Fruit fly (Drosophila melanogaster) whole organism, prepupa: ENCODE results near the gene CG12502.
A peak's percentile ranks its signal among the peaks of the same experiment; 100 is the strongest.

Source experiments
- Blimp-1 ChIP-seq: fragments of 200-800 bp; sonication (Bioruptor generic); optimal IDR thresholded peaks from 3 replicates; lab custom pipeline; 2017; ENCODE audit warnings: missing biosample characterization, missing genetic modification characterization, mild to moderate bottlenecking, moderate library complexity, missing genetic modification reagents
- CG10631 ChIP-seq: fragments of 200-800 bp; sonication (Bioruptor generic); optimal IDR thresholded peaks from 2 replicates; lab custom pipeline; 2016; ENCODE audit warnings: missing biosample characterization, missing genetic modification characterization
- CG10669 ChIP-seq: fragments of 200-800 bp; sonication (Bioruptor generic); optimal IDR thresholded peaks from 3 replicates; lab custom pipeline; 2018; ENCODE audit warnings: missing biosample characterization, mild to moderate bottlenecking, missing genetic modification characterization, moderate library complexity
- CG11902 ChIP-seq: fragments of 200-800 bp; sonication (Bioruptor generic); optimal IDR thresholded peaks from 3 replicates; lab custom pipeline; 2016; ENCODE audit warnings: missing biosample characterization, missing genetic modification characterization
- CG15336 ChIP-seq: fragments of 200-800 bp; sonication (Bioruptor generic); IDR thresholded peaks from 2 replicates; pipeline ENCODE4 v1.3.6; 2022; ENCODE audit warnings: missing biosample characterization, missing genetic modification characterization
- CG16779 ChIP-seq: fragments of 200-800 bp; sonication (Bioruptor generic); optimal IDR thresholded peaks from 3 replicates; lab custom pipeline; 2017; ENCODE audit warnings: missing biosample characterization, mild to moderate bottlenecking, missing genetic modification characterization
- CG3032 ChIP-seq: fragments of 200-800 bp; optimal IDR thresholded peaks from 2 replicates; lab custom pipeline; 2019; ENCODE audit warnings: missing biosample characterization, mild to moderate bottlenecking, missing genetic modification characterization, moderate library complexity
- CG31627 ChIP-seq: fragments of 200-800 bp; sonication (Bioruptor generic); optimal IDR thresholded peaks from 3 replicates; lab custom pipeline; 2016; ENCODE audit warnings: missing biosample characterization, missing genetic modification characterization
- CG32006 ChIP-seq: fragments of 200-800 bp; sonication (Bioruptor generic); optimal IDR thresholded peaks from 3 replicates; lab custom pipeline; 2017; ENCODE audit warnings: missing biosample characterization, mild to moderate bottlenecking, missing genetic modification characterization
- CG3919 ChIP-seq: fragments of 200-800 bp; sonication (Bioruptor generic); optimal IDR thresholded peaks from 3 replicates; lab custom pipeline; 2016; ENCODE audit warnings: missing biosample characterization, missing genetic modification characterization
- CG6276 ChIP-seq: fragments of 200-800 bp; sonication (Bioruptor generic); optimal IDR thresholded peaks from 2 replicates; lab custom pipeline; 2017; ENCODE audit warnings: missing biosample characterization, mild to moderate bottlenecking, missing genetic modification characterization
- CG6792 ChIP-seq: fragments of 200-800 bp; sonication (Bioruptor generic); optimal IDR thresholded peaks from 3 replicates; lab custom pipeline; 2016; ENCODE audit warnings: missing biosample characterization, missing genetic modification characterization
- CG6854 ChIP-seq: fragments of 200-800 bp; sonication (Bioruptor generic); optimal IDR thresholded peaks from 2 replicates; lab custom pipeline; 2017; ENCODE audit warnings: missing biosample characterization, mild to moderate bottlenecking, missing genetic modification characterization
- CG7368 ChIP-seq: fragments of 200-800 bp; sonication (Bioruptor generic); optimal IDR thresholded peaks from 3 replicates; lab custom pipeline; 2016; ENCODE audit warnings: missing biosample characterization, missing genetic modification characterization
- CG8319 ChIP-seq: fragments of 200-800 bp; sonication (Bioruptor generic); optimal IDR thresholded peaks from 3 replicates; lab custom pipeline; 2016; ENCODE audit warnings: missing biosample characterization, missing genetic modification characterization
- CG8632 ChIP-seq: fragments of 200-800 bp; sonication (Bioruptor generic); optimal IDR thresholded peaks from 3 replicates; lab custom pipeline; 2016; ENCODE audit warnings: missing biosample characterization, missing genetic modification characterization
- Eip75B ChIP-seq: fragments of 200-800 bp; sonication (Bioruptor generic); optimal IDR thresholded peaks from 3 replicates; lab custom pipeline; 2016; ENCODE audit warnings: missing biosample characterization, missing genetic modification characterization
- Eip78C ChIP-seq: fragments of 200-800 bp; sonication (Bioruptor generic); peaks from one replicate; lab custom pipeline; 2016; ENCODE audit warnings: missing biosample characterization, missing genetic modification characterization
- Eip93F ChIP-seq: fragments of 200-800 bp; sonication (Bioruptor generic); optimal IDR thresholded peaks from 2 replicates; lab custom pipeline; 2016; ENCODE audit warnings: missing biosample characterization, mild to moderate bottlenecking, missing genetic modification characterization
- Ets21C ChIP-seq: fragments of 200-800 bp; sonication (Bioruptor generic); optimal IDR thresholded peaks from 3 replicates; lab custom pipeline; 2016; ENCODE audit warnings: missing biosample characterization, missing genetic modification characterization
- Ets96B ChIP-seq: fragments of 200-800 bp; optimal IDR thresholded peaks from 2 replicates; lab custom pipeline; 2019; ENCODE audit warnings: missing biosample characterization, mild to moderate bottlenecking, missing genetic modification characterization, moderate library complexity
- Gug ChIP-seq: fragments of 200-800 bp; sonication (Bioruptor generic); IDR thresholded peaks from 2 replicates; pipeline ENCODE4 v1.3.6; 2022; ENCODE audit warnings: missing biosample characterization, missing genetic modification characterization
- Hr38 ChIP-seq: sonication (Bioruptor generic); optimal IDR thresholded peaks from 2 replicates; lab custom pipeline; 2016; ENCODE audit warnings: missing biosample characterization, missing genetic modification characterization
- Hr39 ChIP-seq: fragments of 200-800 bp; sonication (Bioruptor generic); optimal IDR thresholded peaks from 2 replicates; lab custom pipeline; 2016; ENCODE audit warnings: missing biosample characterization, missing genetic modification characterization
- Hr4 ChIP-seq: fragments of 200-800 bp; sonication (Bioruptor generic); optimal IDR thresholded peaks from 3 replicates; lab custom pipeline; 2016; ENCODE audit warnings: missing biosample characterization, missing genetic modification characterization
- Met ChIP-seq: fragments of 200-800 bp; sonication (Bioruptor generic); optimal IDR thresholded peaks from 3 replicates; lab custom pipeline; 2016; ENCODE audit warnings: missing biosample characterization, missing genetic modification characterization
- OdsH ChIP-seq: fragments of 200-800 bp; sonication (Bioruptor generic); optimal IDR thresholded peaks from 3 replicates; lab custom pipeline; 2016; ENCODE audit warnings: missing biosample characterization, missing genetic modification characterization
- Smox ChIP-seq: fragments of 200-800 bp; sonication (Bioruptor generic); optimal IDR thresholded peaks from 3 replicates; lab custom pipeline; 2016; ENCODE audit warnings: missing biosample characterization, missing genetic modification characterization
- Sox102F ChIP-seq: fragments of 200-800 bp; sonication (Bioruptor generic); optimal IDR thresholded peaks from 2 replicates; lab custom pipeline; 2016; ENCODE audit warnings: missing biosample characterization, mild to moderate bottlenecking, missing genetic modification characterization
- Sox14 ChIP-seq: fragments of 200-800 bp; sonication (Bioruptor generic); optimal IDR thresholded peaks from 3 replicates; lab custom pipeline; 2016; ENCODE audit warnings: missing biosample characterization, missing genetic modification characterization
- Sox15 ChIP-seq: fragments of 200-800 bp; sonication (Bioruptor generic); optimal IDR thresholded peaks from 3 replicates; lab custom pipeline; 2016; ENCODE audit warnings: missing biosample characterization, missing genetic modification characterization
- achi ChIP-seq: fragments of 200-800 bp; sonication (Bioruptor generic); optimal IDR thresholded peaks from 3 replicates; lab custom pipeline; 2016; ENCODE audit warnings: missing biosample characterization, missing genetic modification characterization
- acj6 ChIP-seq: fragments of 200-800 bp; sonication (Bioruptor generic); optimal IDR thresholded peaks from 3 replicates; lab custom pipeline; 2016; ENCODE audit warnings: missing biosample characterization, missing genetic modification characterization
- cyc ChIP-seq: fragments of 200-800 bp; sonication (Bioruptor generic); optimal IDR thresholded peaks from 3 replicates; lab custom pipeline; 2016; ENCODE audit warnings: missing biosample characterization, missing genetic modification characterization
- dsx ChIP-seq: fragments of 200-800 bp; optimal IDR thresholded peaks from 3 replicates; lab custom pipeline; 2019; ENCODE audit warnings: missing biosample characterization, mild to moderate bottlenecking, missing genetic modification characterization, moderate library complexity; ENCODE audit not compliant: poor library complexity, severe bottlenecking
- eg ChIP-seq: fragments of 200-800 bp; sonication (Bioruptor generic); IDR thresholded peaks from 3 replicates; pipeline ENCODE4 v1.3.6; 2022; ENCODE audit warnings: missing biosample characterization, missing genetic modification characterization
- esn ChIP-seq: fragments of 200-800 bp; sonication (Bioruptor generic); optimal IDR thresholded peaks from 2 replicates; lab custom pipeline; 2016; ENCODE audit warnings: missing biosample characterization, mild to moderate bottlenecking, missing genetic modification characterization, moderate library complexity
- fkh ChIP-seq: fragments of 200-800 bp; sonication (Bioruptor generic); optimal IDR thresholded peaks from 3 replicates; lab custom pipeline; 2017; ENCODE audit warnings: missing biosample characterization, mild to moderate bottlenecking, missing genetic modification characterization, moderate library complexity
- lz ChIP-seq: fragments of 200-800 bp; sonication (Bioruptor generic); optimal IDR thresholded peaks from 3 replicates; lab custom pipeline; 2016; ENCODE audit warnings: missing biosample characterization, missing genetic modification characterization
- net ChIP-seq: fragments of 200-800 bp; sonication (Bioruptor generic); optimal IDR thresholded peaks from 3 replicates; lab custom pipeline; 2016; ENCODE audit warnings: missing biosample characterization, missing genetic modification characterization
- salr ChIP-seq, 2 experiments: fragments of 200-800 bp; sonication (Bioruptor generic); optimal IDR thresholded peaks; 3 replicates each; lab custom pipeline; 2016 to 2018; ENCODE audit warnings: missing biosample characterization in 2 of 2, missing genetic modification characterization in 2 of 2, mild to moderate bottlenecking in 1 of 2
- spab ChIP-seq: fragments of 200-800 bp; sonication (Bioruptor generic); optimal IDR thresholded peaks from 2 replicates; lab custom pipeline; 2017; ENCODE audit warnings: missing biosample characterization, mild to moderate bottlenecking, missing genetic modification characterization, missing genetic modification reagents
- ss ChIP-seq, 2 experiments: fragments of 200-800 bp; sonication (Bioruptor generic); optimal IDR thresholded peaks; 2 replicates in 1 of 2; 3 replicates in 1 of 2; lab custom pipeline; 2017 to 2018; ENCODE audit warnings: mild to moderate bottlenecking in 2 of 2, missing biosample characterization in 2 of 2, missing genetic modification characterization in 2 of 2, moderate library complexity in 1 of 2
- topi ChIP-seq: fragments of 200-800 bp; sonication (Bioruptor generic); optimal IDR thresholded peaks from 3 replicates; lab custom pipeline; 2016; ENCODE audit warnings: missing biosample characterization, missing genetic modification characterization
- vri ChIP-seq: fragments of 200-800 bp; sonication (Bioruptor generic); optimal IDR thresholded peaks from 3 replicates; lab custom pipeline; 2016; ENCODE audit warnings: missing biosample characterization, mild to moderate bottlenecking, missing genetic modification characterization

The CG12502 gene

DNA sequence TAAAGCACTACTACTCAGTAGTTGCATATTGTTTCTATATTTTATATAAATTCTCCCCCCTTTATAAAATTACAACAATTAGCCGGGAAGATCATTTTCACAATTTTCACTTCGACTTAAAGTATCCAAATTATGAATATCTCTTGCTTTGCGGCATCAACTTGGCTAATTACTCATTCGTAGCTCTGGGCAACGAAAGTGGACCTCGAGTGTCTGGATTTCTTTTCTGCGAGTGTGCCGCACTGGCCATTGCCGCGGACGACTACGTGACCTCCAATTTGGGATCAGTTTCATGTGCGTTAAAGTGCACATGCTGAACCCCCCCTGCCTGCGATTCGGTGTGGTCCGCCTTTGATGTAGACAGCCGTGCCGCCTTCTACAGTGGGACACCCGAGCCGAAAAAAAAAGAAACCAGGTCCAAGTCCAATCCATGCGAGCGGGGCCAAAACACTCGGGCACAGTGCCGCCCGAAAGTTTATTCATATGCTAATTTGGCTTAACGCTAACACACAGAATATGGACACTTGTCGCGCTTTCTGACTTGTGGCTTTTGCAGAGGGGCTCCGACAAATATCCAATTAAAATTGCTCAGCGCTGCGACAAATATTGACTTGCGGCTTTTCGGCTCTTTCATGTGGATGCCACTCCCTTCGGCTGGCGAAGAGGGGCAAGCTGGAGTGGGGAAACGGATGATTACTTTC, 46.6 kb upstream of the CG12502 start (continued):
- TF ChIP-seq cyc (GFP tag; lab: Kevin White, UChicago), result peak; percentile 67
- peak; percentile 64 for TF ChIP-seq CG31627 (GFP tag; lab: Kevin White, UChicago)
- TF ChIP-seq CG3032 (tag; lab: Kevin White, UChicago), result peak; percentile 34
- TF ChIP-seq Sox15 (GFP tag; lab: Kevin White, UChicago), result peak; percentile 41
- TF ChIP-seq eg (GFP tag; lab: Robert Waterston, UW), result peak; percentile 35; the same call in 1 of the 3 replicates
- peak; percentile 48 for TF ChIP-seq CG11902 (GFP tag; lab: Kevin White, UChicago)
- no peak for TF ChIP-seq spab
- peak; percentile 70 for TF ChIP-seq CG3919 (GFP tag; lab: Kevin White, UChicago)
- TF ChIP-seq salr (GFP tag; optimal IDR thresholded peaks at IDR 0.05; lab: Kevin White, UChicago), result peak in 1 of 2 experiments; percentile 11
- TF ChIP-seq Blimp-1 (GFP tag; lab: Kevin White, UChicago), result no peak
- peak; percentile 61 for TF ChIP-seq acj6
- TF ChIP-seq CG6854, result no peak
- peak; percentile 38 for TF ChIP-seq Eip75B (GFP tag; lab: Kevin White, UChicago)
- peak; percentile 67 for TF ChIP-seq CG6792 (GFP tag; lab: Kevin White, UChicago)
- peak; percentile 61 for TF ChIP-seq Smox (GFP tag; lab: Kevin White, UChicago)
- peak; percentile 36 for TF ChIP-seq net
- TF ChIP-seq Hr38 (GFP tag; lab: Kevin White, UChicago), result no peak

DNA sequence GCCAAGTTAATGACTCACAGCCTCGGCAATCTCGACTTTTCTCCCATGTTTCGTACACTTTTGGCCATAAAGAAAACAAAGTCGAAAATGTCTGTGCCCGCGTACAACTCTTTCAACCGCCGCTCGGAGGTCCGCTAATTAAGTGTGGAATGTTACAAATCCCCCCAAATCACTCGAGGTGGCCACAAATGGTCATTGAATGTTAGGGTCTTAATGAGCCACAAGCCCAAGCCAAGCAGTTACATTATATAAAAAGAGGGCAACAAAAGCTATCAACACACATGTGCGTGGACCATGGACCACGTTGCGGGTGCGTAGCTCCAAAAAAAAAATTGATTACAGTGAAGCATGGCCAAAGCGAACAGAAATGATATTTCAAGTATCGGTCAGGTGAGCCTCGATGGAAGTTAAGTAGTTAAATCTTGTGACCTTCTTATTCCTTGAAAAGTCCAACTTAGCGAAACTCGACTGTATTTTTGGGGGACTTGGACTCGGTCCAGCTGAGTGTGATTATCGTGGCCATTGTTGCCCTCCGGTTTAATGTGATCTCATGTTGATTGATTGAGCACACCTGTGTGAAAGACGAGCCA, 45.8 kb upstream of the CG12502 start:
- peak; percentile 36 for TF ChIP-seq vri (GFP tag; lab: Kevin White, UChicago)
- peak; percentile 69 for TF ChIP-seq Smox (GFP tag; lab: Kevin White, UChicago)
- peak; percentile 44 for TF ChIP-seq Eip93F
- peak; percentile 7 for TF ChIP-seq CG10669 (GFP tag; lab: Kevin White, UChicago)
- TF ChIP-seq CG8319, result peak; percentile 49
- no peak for TF ChIP-seq salr (GFP tag; optimal IDR thresholded peaks at IDR 0.05; lab: Kevin White, UChicago)
- no peak for TF ChIP-seq Gug (GFP tag; lab: Robert Waterston, UW)
- peak; percentile 2 for TF ChIP-seq CG6276
- TF ChIP-seq CG3919 (GFP tag; lab: Kevin White, UChicago), result peak; percentile 66
- TF ChIP-seq lz (GFP tag; lab: Kevin White, UChicago), result peak; percentile 77
- peak; percentile 67 for TF ChIP-seq Ets21C (GFP tag; lab: Kevin White, UChicago)
- no peak for TF ChIP-seq Ets96B
- TF ChIP-seq CG16779 (tag; lab: Kevin White, UChicago), result no peak
- TF ChIP-seq Sox14 (GFP tag; lab: Kevin White, UChicago), result peak; percentile 57
- TF ChIP-seq CG10631 (GFP tag; lab: Kevin White, UChicago), result peak; percentile 23
- TF ChIP-seq CG6792 (GFP tag; lab: Kevin White, UChicago), result peak; percentile 58
- TF ChIP-seq Sox15 (GFP tag; lab: Kevin White, UChicago), result peak; percentile 55
- peak; percentile 89 for TF ChIP-seq Eip78C (GFP tag; lab: Kevin White, UChicago)
- TF ChIP-seq CG11902 (GFP tag; lab: Kevin White, UChicago), result peak; percentile 69
- TF ChIP-seq cyc (GFP tag; lab: Kevin White, UChicago), result peak; percentile 73
- no peak for TF ChIP-seq Hr38 (GFP tag; lab: Kevin White, UChicago)
- TF ChIP-seq achi, result peak; percentile 49
- peak; percentile 79 for TF ChIP-seq topi
- TF ChIP-seq Eip75B (GFP tag; lab: Kevin White, UChicago), result peak; percentile 33
- TF ChIP-seq Hr4 (GFP tag; lab: Kevin White, UChicago), result peak; percentile 22
- peak; percentile 71 for TF ChIP-seq Sox102F
- peak; percentile 79 for TF ChIP-seq CG31627 (GFP tag; lab: Kevin White, UChicago)
- TF ChIP-seq eg (GFP tag; lab: Robert Waterston, UW), result peak; percentile 62; the same call in 2 of the 3 replicates
- TF ChIP-seq dsx (GFP tag; lab: Kevin White, UChicago), result no peak
- peak; percentile 42 for TF ChIP-seq CG7368 (GFP tag; lab: Kevin White, UChicago)
- TF ChIP-seq fkh (GFP tag; lab: Kevin White, UChicago), result no peak
- peak; percentile 80 for TF ChIP-seq Hr39 (GFP tag; lab: Kevin White, UChicago)
- TF ChIP-seq CG15336, result peak; percentile 25; the same call in 1 of the 2 replicates
- TF ChIP-seq esn (GFP tag; lab: Kevin White, UChicago), result peak; percentile 73
- TF ChIP-seq ss (GFP tag; optimal IDR thresholded peaks at IDR 0.05; lab: Kevin White, UChicago), result no peak
- peak; percentile 77 for TF ChIP-seq Met (GFP tag; lab: Kevin White, UChicago)
- TF ChIP-seq CG8632 (GFP tag; lab: Kevin White, UChicago), result peak; percentile 24
- peak; percentile 26 for TF ChIP-seq net
- peak; percentile 13 for TF ChIP-seq CG32006 (GFP tag; lab: Kevin White, UChicago)
- peak; percentile 60 for TF ChIP-seq OdsH (GFP tag; lab: Kevin White, UChicago)
